Worm (Caenorhabditis elegans) whole organism, late embryonic: Measurements from ENCODE around the gene attf-5.

Experiments used
- K02D7.2 ChIP-seq: sonication (generic microtip); optimal IDR thresholded peaks from 2 replicates; lab custom pipeline; 2017; ENCODE audit warnings: mild to moderate bottlenecking, missing genetic modification characterization, missing compliant biosample characterization
- Y22D7AL.16 ChIP-seq: sonication (generic microtip); optimal IDR thresholded peaks from 2 replicates; lab custom pipeline; 2016; ENCODE audit warnings: missing genetic modification characterization, missing compliant biosample characterization
- ahr-1 ChIP-seq: sonication (generic microtip); optimal IDR thresholded peaks from 2 replicates; lab custom pipeline; 2016; ENCODE audit warnings: missing genetic modification characterization, missing compliant biosample characterization
- ama-1 ChIP-seq: fragments of 150-350 bp; optimal IDR thresholded peaks from 2 replicates; lab custom pipeline; 2014
- ceh-14 ChIP-seq: sonication (generic microtip); optimal IDR thresholded peaks from 2 replicates; lab custom pipeline; 2016; ENCODE audit warnings: missing genotype, missing genetic modification characterization, missing compliant biosample characterization
- ceh-18 ChIP-seq: sonication (generic microtip); optimal IDR thresholded peaks from 2 replicates; lab custom pipeline; 2016; ENCODE audit warnings: missing genetic modification characterization, missing compliant biosample characterization
- ceh-19 ChIP-seq: fragments of 200-800 bp; sonication (Bioruptor generic); optimal IDR thresholded peaks from 2 replicates; lab custom pipeline; 2018; ENCODE audit warnings: mild to moderate bottlenecking, missing genetic modification characterization, missing compliant biosample characterization
- ceh-2 ChIP-seq: sonication (generic microtip); optimal IDR thresholded peaks from 2 replicates; lab custom pipeline; 2016; ENCODE audit warnings: missing genotype, missing genetic modification characterization, missing compliant biosample characterization
- ceh-22 ChIP-seq: sonication (generic microtip); optimal IDR thresholded peaks from 2 replicates; lab custom pipeline; 2017; ENCODE audit warnings: missing biosample characterization, missing genetic modification characterization
- ceh-30 ChIP-seq: fragments of 150-350 bp; optimal IDR thresholded peaks from 2 replicates; lab custom pipeline; 2014; ENCODE audit warnings: missing biosample characterization, missing genetic modification characterization
- ceh-31 ChIP-seq: sonication (generic microtip); optimal IDR thresholded peaks from 2 replicates; lab custom pipeline; 2016; ENCODE audit warnings: missing genetic modification characterization, missing compliant biosample characterization
- ceh-34 ChIP-seq: sonication (generic microtip); optimal IDR thresholded peaks from 2 replicates; lab custom pipeline; 2016; ENCODE audit warnings: mild to moderate bottlenecking, missing genetic modification characterization, missing compliant biosample characterization
- ceh-48 ChIP-seq: sonication (generic microtip); optimal IDR thresholded peaks from 2 replicates; lab custom pipeline; 2016; ENCODE audit warnings: missing genetic modification characterization, inconsistent platforms, missing compliant biosample characterization
- dmd-4 ChIP-seq: sonication (generic microtip); optimal IDR thresholded peaks from 2 replicates; lab custom pipeline; 2016; ENCODE audit warnings: borderline replicate concordance, missing genetic modification characterization, missing compliant biosample characterization
- dve-1 ChIP-seq: sonication (generic microtip); optimal IDR thresholded peaks from 2 replicates; lab custom pipeline; 2017; ENCODE audit warnings: antibody characterized with exemption, mild to moderate bottlenecking, missing genetic modification characterization, missing compliant biosample characterization
- ets-4 ChIP-seq: sonication (generic microtip); optimal IDR thresholded peaks from 2 replicates; lab custom pipeline; 2016; ENCODE audit warnings: missing genetic modification characterization, missing compliant biosample characterization
- fax-1 ChIP-seq: sonication (generic microtip); optimal IDR thresholded peaks from 2 replicates; lab custom pipeline; 2016; ENCODE audit warnings: missing genotype, missing genetic modification characterization, missing compliant biosample characterization
- fkh-6 ChIP-seq: sonication (generic microtip); optimal IDR thresholded peaks from 2 replicates; lab custom pipeline; 2016; ENCODE audit warnings: missing genetic modification characterization, missing compliant biosample characterization
- hlh-13 ChIP-seq: fragments of 200-800 bp; sonication (Bioruptor generic); optimal IDR thresholded peaks from 2 replicates; lab custom pipeline; 2018; ENCODE audit warnings: mild to moderate bottlenecking, missing genetic modification characterization, missing compliant biosample characterization
- hlh-6 ChIP-seq: sonication (generic microtip); optimal IDR thresholded peaks from 2 replicates; lab custom pipeline; 2016; ENCODE audit warnings: missing genotype, missing genetic modification characterization, missing compliant biosample characterization
- lim-6 ChIP-seq: sonication (generic microtip); optimal IDR thresholded peaks from 2 replicates; lab custom pipeline; 2016; ENCODE audit warnings: missing genetic modification characterization, missing compliant biosample characterization
- lin-11 ChIP-seq: fragments of 200-800 bp; sonication (Bioruptor generic); optimal IDR thresholded peaks from 2 replicates; lab custom pipeline; 2018; ENCODE audit warnings: mild to moderate bottlenecking, missing genetic modification characterization, missing compliant biosample characterization
- madf-2 ChIP-seq: sonication (generic microtip); optimal IDR thresholded peaks from 2 replicates; lab custom pipeline; 2017; ENCODE audit warnings: missing genetic modification characterization, missing compliant biosample characterization
- mec-3 ChIP-seq: sonication (generic microtip); optimal IDR thresholded peaks from 2 replicates; lab custom pipeline; 2016; ENCODE audit warnings: borderline replicate concordance, missing genetic modification characterization, missing compliant biosample characterization
- nfya-1 ChIP-seq: sonication (generic microtip); optimal IDR thresholded peaks from 2 replicates; lab custom pipeline; 2017; ENCODE audit warnings: missing genetic modification characterization, mild to moderate bottlenecking, missing compliant biosample characterization, antibody characterized with exemption, moderate library complexity
- nhr-11 ChIP-seq: fragments of 150-350 bp; optimal IDR thresholded peaks from 2 replicates; lab custom pipeline; 2014; ENCODE audit warnings: missing biosample characterization, missing genetic modification characterization
- odd-2 ChIP-seq: sonication (generic microtip); optimal IDR thresholded peaks from 2 replicates; lab custom pipeline; 2017; ENCODE audit warnings: antibody characterized with exemption, mild to moderate bottlenecking, missing genetic modification characterization, missing compliant biosample characterization
- pag-3 ChIP-seq: sonication (generic microtip); optimal IDR thresholded peaks from 2 replicates; lab custom pipeline; 2016; ENCODE audit warnings: missing compliant biosample characterization, missing genetic modification characterization, borderline replicate concordance
- pax-1 ChIP-seq: fragments of 150-350 bp; optimal IDR thresholded peaks from 2 replicates; lab custom pipeline; 2014; ENCODE audit warnings: missing biosample characterization, missing genetic modification characterization
- pqm-1 ChIP-seq: sonication (generic microtip); optimal IDR thresholded peaks from 2 replicates; lab custom pipeline; 2016; ENCODE audit warnings: missing genetic modification characterization, missing compliant biosample characterization
- pros-1 ChIP-seq: fragments of 150-350 bp; optimal IDR thresholded peaks from 2 replicates; lab custom pipeline; 2014; ENCODE audit warnings: missing biosample characterization, missing genetic modification reagents, missing genetic modification characterization
- ref-2 ChIP-seq: sonication (generic microtip); optimal IDR thresholded peaks from 2 replicates; lab custom pipeline; 2016; ENCODE audit warnings: missing genetic modification characterization, missing compliant biosample characterization
- rnt-1 ChIP-seq: sonication (generic microtip); optimal IDR thresholded peaks from 2 replicates; lab custom pipeline; 2016; ENCODE audit warnings: missing genetic modification characterization, missing compliant biosample characterization
- sdc-2 ChIP-seq: sonication (generic microtip); optimal IDR thresholded peaks from 2 replicates; lab custom pipeline; 2016; ENCODE audit warnings: missing genotype, missing genetic modification characterization, missing compliant biosample characterization
- syd-9 ChIP-seq: sonication (generic microtip); optimal IDR thresholded peaks from 2 replicates; lab custom pipeline; 2016; ENCODE audit warnings: mild to moderate bottlenecking, missing genetic modification characterization, moderate library complexity, missing compliant biosample characterization
- ttx-3 ChIP-seq: sonication (generic microtip); optimal IDR thresholded peaks from 2 replicates; lab custom pipeline; 2016; ENCODE audit warnings: missing genetic modification reagents, missing genetic modification characterization, missing compliant biosample characterization
- unc-42 ChIP-seq: sonication (generic microtip); optimal IDR thresholded peaks from 2 replicates; lab custom pipeline; 2016; ENCODE audit warnings: missing genotype, missing genetic modification characterization, missing compliant biosample characterization
- unc-55 ChIP-seq: sonication (generic microtip); optimal IDR thresholded peaks from 2 replicates; lab custom pipeline; 2017; ENCODE audit warnings: missing biosample characterization, missing genetic modification reagents, missing genetic modification characterization
- unc-86 ChIP-seq: sonication (generic microtip); optimal IDR thresholded peaks from 2 replicates; lab custom pipeline; 2016; ENCODE audit warnings: missing genetic modification characterization, missing compliant biosample characterization
- zip-5 ChIP-seq: sonication (generic microtip); optimal IDR thresholded peaks from 2 replicates; lab custom pipeline; 2016; ENCODE audit warnings: missing genetic modification characterization, missing compliant biosample characterization
- ztf-16 ChIP-seq: sonication (generic microtip); optimal IDR thresholded peaks from 2 replicates; lab custom pipeline; 2017; ENCODE audit warnings: missing genetic modification characterization, missing compliant biosample characterization

The attf-5 gene

ce11 chrX:768061-768646 lies 20.0 kb upstream of the attf-5 start, which contains the start of the genes trap-2 and ile-2 (continued):
- TF ChIP-seq ceh-22: peak; percentile 25
- TF ChIP-seq zip-5 (tag; lab: Kevin White, UChicago): no peak
- peak; percentile 92 for TF ChIP-seq nfya-1 (tag; lab: Kevin White, UChicago)
- TF ChIP-seq unc-55: peak; percentile 66
- peak; percentile 45 for TF ChIP-seq rnt-1 (tag; lab: Kevin White, UChicago)
- peak; percentile 70 for TF ChIP-seq ceh-14
- peak; percentile 64 for TF ChIP-seq dve-1 (tag; lab: Kevin White, UChicago)
- TF ChIP-seq ztf-16 (tag; lab: Kevin White, UChicago): peak; percentile 36
- TF ChIP-seq odd-2 (tag; lab: Kevin White, UChicago): no peak
- TF ChIP-seq ceh-19 (GFP tag; lab: Kevin White, UChicago): no peak
- peak; percentile 67 for TF ChIP-seq pros-1 (tag; lab: Kevin White, UChicago)
- peak; percentile 90 for TF ChIP-seq ref-2 (tag; lab: Kevin White, UChicago)
- TF ChIP-seq dmd-4: no peak
- peak; percentile 69 for TF ChIP-seq ceh-34 (tag; lab: Kevin White, UChicago)
- peak; percentile 62 for TF ChIP-seq ceh-18
- TF ChIP-seq ceh-2 (tag; lab: Kevin White, UChicago): peak; percentile 46

ce11 chrX:769550-769949 lies 18.6 kb upstream of the attf-5 start:
- TF ChIP-seq ceh-31: no peak
- no peak for TF ChIP-seq unc-42 (tag; lab: Kevin White, UChicago)
- no peak for TF ChIP-seq syd-9 (tag; lab: Kevin White, UChicago)
- no peak for TF ChIP-seq pag-3 (tag; lab: Kevin White, UChicago)
- TF ChIP-seq ttx-3 (tag; lab: Kevin White, UChicago): no peak
- no peak for TF ChIP-seq K02D7.2 (tag; lab: Kevin White, UChicago)
- TF ChIP-seq ceh-30 (tag; lab: Kevin White, UChicago): no peak
- TF ChIP-seq ceh-14: no peak

ce11 chrX:770537-770936 lies 17.6 kb upstream of the attf-5 start, which contains the start of gene T04G9.7:
Gene T04G9.7 (plus strand): TSS chrX:770837.
- TF ChIP-seq ceh-22 (no peak), ceh-31 (no peak)

- no peak for TF ChIP-seq fax-1
- TF ChIP-seq K02D7.2 (tag; lab: Kevin White, UChicago): no peak
- no peak for TF ChIP-seq ceh-48 (tag; lab: Kevin White, UChicago)
- TF ChIP-seq Y22D7AL.16 (tag; lab: Kevin White, UChicago): no peak
- no peak for TF ChIP-seq nhr-11
- TF ChIP-seq ahr-1: no peak
- TF ChIP-seq pax-1: no peak
- TF ChIP-seq hlh-13 (GFP tag; lab: Kevin White, UChicago): no peak
- TF ChIP-seq ama-1 (lab: Kevin White, UChicago): no peak
- no peak for TF ChIP-seq hlh-6 (tag; lab: Kevin White, UChicago)
- TF ChIP-seq lin-11 (tag; lab: Kevin White, UChicago): no peak
- no peak for TF ChIP-seq fkh-6 (tag; lab: Kevin White, UChicago)
- no peak for TF ChIP-seq lim-6 (tag; lab: Kevin White, UChicago)
- no peak for TF ChIP-seq pqm-1 (tag; lab: Kevin White, UChicago)
- no peak for TF ChIP-seq madf-2 (tag; lab: Kevin White, UChicago)
- no peak for TF ChIP-seq mec-3 (tag; lab: Kevin White, UChicago)
- no peak for TF ChIP-seq sdc-2
- no peak for TF ChIP-seq ceh-2 (tag; lab: Kevin White, UChicago)
- no peak for TF ChIP-seq unc-86 (tag; lab: Kevin White, UChicago)
- TF ChIP-seq ets-4 (tag; lab: Kevin White, UChicago): no peak
Observed at ce11 chrX:772184-772583, 16.0 kb upstream of the attf-5 start, which contains the start of gene T04G9.4. Gene T04G9.4 (plus strand): TSS chrX:772476.
